Fruit fly (Drosophila melanogaster) whole organism, adult: Measurements from ENCODE around the gene Lsm12a.
A peak's percentile ranks its signal among the peaks of the same experiment; 100 is the strongest.

Experiments
- CG11617 ChIP-seq: fragments of 200-800 bp; sonication (Bioruptor generic); optimal IDR thresholded peaks from 2 replicates; lab custom pipeline; 2017; ENCODE audit warnings: mild to moderate bottlenecking, missing biosample characterization, missing genetic modification reagents, missing genetic modification characterization
- CG12768 ChIP-seq: fragments of 200-800 bp; sonication (Bioruptor generic); optimal IDR thresholded peaks from 2 replicates; lab custom pipeline; 2017; ENCODE audit warnings: missing biosample characterization, missing genetic modification characterization, mild to moderate bottlenecking, moderate library complexity, missing genetic modification reagents
- CG14711 ChIP-seq: fragments of 200-800 bp; sonication (Bioruptor generic); optimal IDR thresholded peaks from 2 replicates; lab custom pipeline; 2018; ENCODE audit warnings: missing biosample characterization, mild to moderate bottlenecking, missing genetic modification characterization, moderate library complexity
- CG1620 ChIP-seq: fragments of 200-800 bp; sonication (Bioruptor generic); optimal IDR thresholded peaks from 2 replicates; lab custom pipeline; 2016; ENCODE audit warnings: missing biosample characterization, missing genetic modification characterization
- CG33017 ChIP-seq: fragments of 200-800 bp; sonication (Bioruptor generic); optimal IDR thresholded peaks from 2 replicates; lab custom pipeline; 2018; ENCODE audit warnings: missing biosample characterization, mild to moderate bottlenecking, missing genetic modification characterization, moderate library complexity
- CG5204 ChIP-seq: fragments of 200-800 bp; sonication (Bioruptor generic); optimal IDR thresholded peaks from 2 replicates; lab custom pipeline; 2016; ENCODE audit warnings: missing biosample characterization, missing genetic modification characterization
- CG7045 ChIP-seq: fragments of 200-800 bp; sonication (Bioruptor generic); optimal IDR thresholded peaks from 2 replicates; lab custom pipeline; 2017; ENCODE audit warnings: missing biosample characterization, mild to moderate bottlenecking, missing genetic modification characterization
- CG7101 ChIP-seq: fragments of 200-800 bp; sonication (Bioruptor generic); optimal IDR thresholded peaks from 2 replicates; lab custom pipeline; 2018; ENCODE audit warnings: missing biosample characterization, mild to moderate bottlenecking, missing genetic modification characterization, moderate library complexity
- Clk ChIP-seq: fragments of 200-800 bp; sonication (Bioruptor generic); optimal IDR thresholded peaks from 2 replicates; lab custom pipeline; 2017; ENCODE audit warnings: missing biosample characterization, missing genetic modification characterization
- Crg-1 ChIP-seq: fragments of 200-800 bp; sonication (Bioruptor generic); optimal IDR thresholded peaks from 2 replicates; lab custom pipeline; 2016; ENCODE audit warnings: missing biosample characterization, missing genetic modification characterization
- Hr96 ChIP-seq: fragments of 200-800 bp; sonication (Bioruptor generic); optimal IDR thresholded peaks from 2 replicates; lab custom pipeline; 2016; ENCODE audit warnings: missing biosample characterization, missing genetic modification characterization
- Mnt ChIP-seq: fragments of 200-800 bp; sonication (Bioruptor generic); optimal IDR thresholded peaks from 2 replicates; lab custom pipeline; 2016; ENCODE audit warnings: missing biosample characterization, mild to moderate bottlenecking, missing genetic modification characterization
- bab1 ChIP-seq: fragments of 200-800 bp; sonication (Bioruptor generic); optimal IDR thresholded peaks from 3 replicates; lab custom pipeline; 2019; ENCODE audit warnings: missing biosample characterization, mild to moderate bottlenecking, missing genetic modification characterization, moderate library complexity
- cic ChIP-seq: fragments of 200-800 bp; sonication (Bioruptor generic); optimal IDR thresholded peaks from 2 replicates; lab custom pipeline; 2017; ENCODE audit warnings: missing biosample characterization, mild to moderate bottlenecking, missing genetic modification characterization, moderate library complexity
- cnc ChIP-seq, 2 experiments: fragments of >200 bp; optimal IDR thresholded peaks; 2 replicates each; lab custom pipeline; 2017
- kay ChIP-seq: fragments of 200-800 bp; sonication (Bioruptor generic); peaks from one replicate; lab custom pipeline; 2016; ENCODE audit warnings: missing biosample characterization, missing genetic modification characterization, borderline replicate concordance
- ovo ChIP-seq: fragments of 200-800 bp; sonication (Bioruptor generic); optimal IDR thresholded peaks from 2 replicates; lab custom pipeline; 2016; ENCODE audit warnings: missing biosample characterization, missing genetic modification characterization
- pad ChIP-seq: fragments of 200-800 bp; sonication (Bioruptor generic); optimal IDR thresholded peaks from 3 replicates; lab custom pipeline; 2017; ENCODE audit warnings: missing biosample characterization, missing genetic modification characterization, mild to moderate bottlenecking, moderate library complexity, missing genetic modification reagents
- tj ChIP-seq: fragments of 200-800 bp; sonication (Bioruptor generic); optimal IDR thresholded peaks from 3 replicates; lab custom pipeline; 2017; ENCODE audit warnings: missing biosample characterization, mild to moderate bottlenecking, missing genetic modification characterization, moderate library complexity
- toe ChIP-seq: fragments of 200-800 bp; sonication (Bioruptor generic); optimal IDR thresholded peaks from 2 replicates; lab custom pipeline; 2016; ENCODE audit warnings: missing biosample characterization, missing genetic modification characterization

Lsm12a gene

dm6 chrX:12012149-12013097 lies 6.0 kb upstream of the Lsm12a start, which contains the start of the genes CG1492 and regucalcin:
CG1492 (minus strand) TSS chrX:12012211.
regucalcin (plus strand) TSS chrX:12012377.
- TF ChIP-seq CG33017 (tag; lab: Kevin White, UChicago), result no peak
- no peak for TF ChIP-seq Hr96 (GFP tag; lab: Kevin White, UChicago)
- TF ChIP-seq CG12768 (GFP tag; lab: Kevin White, UChicago), result no peak
- TF ChIP-seq Crg-1, result peak; percentile 12
- TF ChIP-seq CG1620, result no peak
- TF ChIP-seq tj (GFP tag; lab: Kevin White, UChicago), result peak; percentile 48
- peak; percentile 40 for TF ChIP-seq pad (GFP tag; lab: Kevin White, UChicago)
- TF ChIP-seq kay (GFP tag; lab: Kevin White, UChicago), result peak; percentile 65
- TF ChIP-seq CG7101, result no peak
- peak; percentile 16 for TF ChIP-seq bab1
- TF ChIP-seq ovo (GFP tag; lab: Kevin White, UChicago), result peak; percentile 81
- no peak for TF ChIP-seq CG11617 (GFP tag; lab: Kevin White, UChicago)

- no peak for TF ChIP-seq CG7101
- no peak for TF ChIP-seq Mnt (GFP tag; lab: Kevin White, UChicago)
- no peak for TF ChIP-seq CG11617 (GFP tag; lab: Kevin White, UChicago)
- TF ChIP-seq Crg-1, result no peak
- TF ChIP-seq CG12768 (GFP tag; lab: Kevin White, UChicago), result no peak
- no peak for TF ChIP-seq Hr96 (GFP tag; lab: Kevin White, UChicago)
- no peak for TF ChIP-seq toe
- no peak for TF ChIP-seq ovo (GFP tag; lab: Kevin White, UChicago)
- no peak for TF ChIP-seq Clk
- TF ChIP-seq CG33017 (tag; lab: Kevin White, UChicago), result no peak
- no peak for TF ChIP-seq CG14711 (tag; lab: Kevin White, UChicago)
- TF ChIP-seq cic (GFP tag; lab: Kevin White, UChicago), result no peak
- no peak for TF ChIP-seq CG1620
These were observed 5.3 kb upstream of the Lsm12a start for dm6 chrX:12013098-12013493.

dm6 chrX:12014131-12014530 lies 4.3 kb upstream of the Lsm12a start:
- TF ChIP-seq CG5204 (GFP tag; lab: Kevin White, UChicago), result no peak
- peak; percentile 95 for TF ChIP-seq kay (GFP tag; lab: Kevin White, UChicago)
- TF ChIP-seq CG7045 (GFP tag; lab: Kevin White, UChicago), result no peak
- TF ChIP-seq cic (GFP tag; lab: Kevin White, UChicago), result no peak
- no peak for TF ChIP-seq CG12768 (GFP tag; lab: Kevin White, UChicago)
- no peak for TF ChIP-seq Mnt (GFP tag; lab: Kevin White, UChicago)
- TF ChIP-seq CG1620, result no peak

- TF ChIP-seq CG1620, result peak; percentile 21
- no peak for TF ChIP-seq CG33017 (tag; lab: Kevin White, UChicago)
- TF ChIP-seq Mnt (GFP tag; lab: Kevin White, UChicago), result peak; percentile 11
- no peak for TF ChIP-seq Clk
- TF ChIP-seq CG14711 (tag; lab: Kevin White, UChicago), result peak; percentile 17
- no peak for TF ChIP-seq ovo (GFP tag; lab: Kevin White, UChicago)
- TF ChIP-seq CG5204 (GFP tag; lab: Kevin White, UChicago), result no peak
- TF ChIP-seq CG11617 (GFP tag; lab: Kevin White, UChicago), result peak; percentile 34
- peak; percentile 83 for TF ChIP-seq kay (GFP tag; lab: Kevin White, UChicago)
- TF ChIP-seq CG12768 (GFP tag; lab: Kevin White, UChicago), result no peak
- no peak for TF ChIP-seq Hr96 (GFP tag; lab: Kevin White, UChicago)
These were observed 3.5 kb upstream of the Lsm12a start for dm6 chrX:12014800-12015389.

dm6 chrX:12017815-12018439 lies 513 bp upstream of the Lsm12a start, which contains the start of gene Chrac-16:
Chrac-16 (minus strand) TSS chrX:12017961.
- no peak for TF ChIP-seq cnc (optimal IDR thresholded peaks at IDR 0.05; lab: Kevin White, UChicago)
- no peak for TF ChIP-seq cic (GFP tag; lab: Kevin White, UChicago)
- no peak for TF ChIP-seq CG5204 (GFP tag; lab: Kevin White, UChicago)
- TF ChIP-seq Clk, result no peak
- no peak for TF ChIP-seq CG14711 (tag; lab: Kevin White, UChicago)
- TF ChIP-seq Mnt (GFP tag; lab: Kevin White, UChicago), result no peak
- TF ChIP-seq tj (GFP tag; lab: Kevin White, UChicago), result no peak
- TF ChIP-seq CG7101, result no peak
- no peak for TF ChIP-seq kay (GFP tag; lab: Kevin White, UChicago)
- TF ChIP-seq ovo (GFP tag; lab: Kevin White, UChicago), result no peak
- TF ChIP-seq Hr96 (GFP tag; lab: Kevin White, UChicago), result no peak
- no peak for TF ChIP-seq CG1620
- TF ChIP-seq CG12768 (GFP tag; lab: Kevin White, UChicago), result no peak
- TF ChIP-seq CG11617 (GFP tag; lab: Kevin White, UChicago), result no peak
- TF ChIP-seq pad (GFP tag; lab: Kevin White, UChicago), result no peak
- TF ChIP-seq toe, result no peak
- no peak for TF ChIP-seq Crg-1
